Worm (Caenorhabditis elegans) whole organism, mixed stage, embryonic: ENCODE data around the gene clec-62.

ENCODE experiments used
- elt-3 ChIP-seq: fragments of 150-350 bp; optimal IDR thresholded peaks from 2 replicates; lab custom pipeline; 2014; ENCODE audit warnings: missing biosample characterization, missing genetic modification characterization
- nhr-237 ChIP-seq: fragments of 150-350 bp; optimal IDR thresholded peaks from 2 replicates; lab custom pipeline; 2014; ENCODE audit warnings: missing biosample characterization, missing genetic modification characterization
- nhr-76 ChIP-seq: sonication (generic microtip); optimal IDR thresholded peaks from 2 replicates; lab custom pipeline; 2017; ENCODE audit warnings: missing biosample characterization, missing genetic modification characterization
- unc-62 ChIP-seq: fragments of 150-350 bp; optimal IDR thresholded peaks from 2 replicates; lab custom pipeline; 2014; ENCODE audit warnings: missing biosample characterization, missing genetic modification reagents, missing genetic modification characterization
- ztf-11 ChIP-seq: fragments of 150-350 bp; optimal IDR thresholded peaks from 2 replicates; lab custom pipeline; 2014; ENCODE audit warnings: missing biosample characterization, missing genetic modification characterization

- TF ChIP-seq unc-62: no peak
- no peak for TF ChIP-seq ztf-11 (tag; lab: Kevin White, UChicago)
- TF ChIP-seq nhr-237 (tag; lab: Kevin White, UChicago): no peak
- TF ChIP-seq elt-3 (tag; lab: Kevin White, UChicago): no peak
- no peak for TF ChIP-seq nhr-76 (tag; lab: Kevin White, UChicago)
These were observed 14.5 kb downstream of the clec-62 start, which contains the start of gene F35C5.1 for ce11 chrII:12880406-12880805.
